Worm (Caenorhabditis elegans): ENCODE results near the gene T23E1.3.
A peak's percentile ranks its signal among the peaks of the same experiment; 100 is the strongest.

The T23E1.3 gene

ce11 chrIV:3158175-3158574 lies 12.5 kb downstream of the T23E1.3 start (continued):
- no peak for TF ChIP-seq mdt-29 (GFP tag; IDR thresholded peaks at IDR 0.05)
- TF ChIP-seq ceh-32 (tag; optimal IDR thresholded peaks at IDR 0.05; ENCODE audit: poor library complexity): no peak
- no peak for TF ChIP-seq F37D6.2 (tag; optimal IDR thresholded peaks at IDR 0.05)
- TF ChIP-seq hlh-11 (tag; optimal IDR thresholded peaks at IDR 0.05): peak; percentile 93
- TF ChIP-seq gei-8 (GFP tag; optimal IDR thresholded peaks at IDR 0.05): no peak
- no peak for TF ChIP-seq Y75B8A.6 (GFP tag; IDR thresholded peaks at IDR 0.05)
- TF ChIP-seq zip-11 (GFP tag; IDR thresholded peaks at IDR 0.05): no peak
- no peak for TF ChIP-seq aly-2 (tag; optimal IDR thresholded peaks at IDR 0.05)
- no peak for TF ChIP-seq fkh-10 (GFP tag; optimal IDR thresholded peaks at IDR 0.05)
- TF ChIP-seq D1046.2 (GFP tag; IDR thresholded peaks at IDR 0.05): no peak
- no peak for TF ChIP-seq nhr-11 (tag; optimal IDR thresholded peaks at IDR 0.05)
- TF ChIP-seq lsy-2 (tag; optimal IDR thresholded peaks at IDR 0.05): no peak
- TF ChIP-seq ceh-20 (GFP tag; IDR thresholded peaks at IDR 0.05): 0 out of 2 replicates have a peak, but pooled peaks have one; percentile 25
- TF ChIP-seq T26A8.4 (GFP tag; IDR thresholded peaks at IDR 0.05): no peak
- no peak for TF ChIP-seq daf-12 (tag; optimal IDR thresholded peaks at IDR 0.05)
- TF ChIP-seq nhr-111 (GFP tag; optimal IDR thresholded peaks at IDR 0.05): no peak
- no peak for TF ChIP-seq arid-1 (GFP tag; conservative IDR thresholded peaks at IDR 0.05)
- TF ChIP-seq zip-2 (tag; optimal IDR thresholded peaks at IDR 0.05): no peak
- no peak for TF ChIP-seq ces-1 (GFP tag; optimal IDR thresholded peaks at IDR 0.05)
- TF ChIP-seq F26F4.8 (GFP tag; conservative IDR thresholded peaks at IDR 0.05): no peak
- no peak for TF ChIP-seq nhr-237 (tag; optimal IDR thresholded peaks at IDR 0.05)
- no peak for TF ChIP-seq ZK337.2 (GFP tag; IDR thresholded peaks at IDR 0.05)
- peak; percentile 28 for TF ChIP-seq nhr-6 (tag; optimal IDR thresholded peaks at IDR 0.05)
- no peak for TF ChIP-seq F10B5.3 (tag; optimal IDR thresholded peaks at IDR 0.05)
- TF ChIP-seq mes-2 (tag; optimal IDR thresholded peaks at IDR 0.05; ENCODE audit: poor library complexity, severe bottlenecking): peak; percentile 39
- no peak for TF ChIP-seq lin-39 (tag; optimal IDR thresholded peaks at IDR 0.05)
- no peak for TF ChIP-seq F49E8.2 (tag; optimal IDR thresholded peaks at IDR 0.05; ENCODE audit: borderline replicate concordance)
- peak; percentile 15 for TF ChIP-seq nhr-102 (tag; optimal IDR thresholded peaks at IDR 0.05)
- no peak for TF ChIP-seq lin-13 (GFP tag; optimal IDR thresholded peaks at IDR 0.05)
- peak; percentile 68; the same call in 1 of the 2 replicates for TF ChIP-seq tra-1 (GFP tag; IDR thresholded peaks at IDR 0.05)
- TF ChIP-seq T20F7.1 (GFP tag; optimal IDR thresholded peaks at IDR 0.05): no peak
- peak; percentile 96 for TF ChIP-seq dmd-6 (GFP tag; IDR thresholded peaks at IDR 0.05)
- no peak for TF ChIP-seq dpl-1 (GFP tag; optimal IDR thresholded peaks at IDR 0.05)
- no peak for TF ChIP-seq daf-8 (GFP tag; IDR thresholded peaks at IDR 0.05)
- TF ChIP-seq jun-1 (tag; optimal IDR thresholded peaks at IDR 0.05): no peak
- no peak for TF ChIP-seq attf-4 (tag; optimal IDR thresholded peaks at IDR 0.05)

- TF ChIP-seq vab-7 (GFP tag; IDR thresholded peaks at IDR 0.05) (peak; percentile 47; the same call in 1 of the 2 replicates), unc-62 (GFP tag; optimal IDR thresholded peaks at IDR 0.05 in 1 of 2) (peak in 1 of 2 experiments; percentile 98), unc-62 (tag; optimal IDR thresholded peaks at IDR 0.05) (no peak), T20F7.1 (GFP tag; optimal IDR thresholded peaks at IDR 0.05) (no peak), spr-3 (GFP tag; optimal IDR thresholded peaks at IDR 0.05) (no peak), tag-97 (GFP tag; IDR thresholded peaks at IDR 0.05) (no peak), ZK337.2 (GFP tag; IDR thresholded peaks at IDR 0.05) (no peak), tra-1 (GFP tag; IDR thresholded peaks at IDR 0.05) (0 out of 2 replicates have a peak, but pooled peaks have one; percentile 49), saeg-2 (GFP tag; IDR thresholded peaks at IDR 0.05) (no peak), nhr-6 (tag; optimal IDR thresholded peaks at IDR 0.05) (peak; percentile 88), ceh-44 (GFP tag; IDR thresholded peaks at IDR 0.05) (no peak), nhr-48 (tag; optimal IDR thresholded peaks at IDR 0.05) (peak; percentile 63), zfp-2 (tag; optimal IDR thresholded peaks at IDR 0.05) (peak; percentile 7), daf-8 (GFP tag; IDR thresholded peaks at IDR 0.05) (no peak), Y5F2A.4 (GFP tag; optimal IDR thresholded peaks at IDR 0.05) (no peak), F10B5.3 (tag; optimal IDR thresholded peaks at IDR 0.05) (no peak), D1046.2 (GFP tag; IDR thresholded peaks at IDR 0.05) (no peak), Y75B8A.6 (GFP tag; IDR thresholded peaks at IDR 0.05) (no peak), fos-1 (tag; optimal IDR thresholded peaks at IDR 0.05) (no peak), hmg-1.1 (GFP tag; IDR thresholded peaks at IDR 0.05) (peak; percentile 95), egl-43 (GFP tag; IDR thresholded peaks at IDR 0.05) (peak; percentile 77), daf-19 (GFP tag; conservative IDR thresholded peaks at IDR 0.05) (no peak), ceh-28 (tag; optimal IDR thresholded peaks at IDR 0.05) (peak; percentile 91), lin-38 (GFP tag; IDR thresholded peaks at IDR 0.05) (peak; percentile 58)
Observed at ce11 chrIV:3160785-3161184, 15.1 kb downstream of the T23E1.3 start.
